Fruit fly (Drosophila melanogaster) whole organism, larva: ENCODE results near the gene Hydr2.
"Not testable (repeated sequence)": the region's sequence is repeated elsewhere in the genome, so short reads cannot be mapped to it uniquely, and the experiment has no call there.

Experiments used
- noc ChIP-seq: fragments of 200-800 bp; sonication (Bioruptor generic); optimal IDR thresholded peaks from 3 replicates; lab custom pipeline; 2019; ENCODE audit warnings: missing biosample characterization, mild to moderate bottlenecking, missing genetic modification characterization, moderate library complexity

Gene Hydr2

dm6 chr2L:3163490-3163889 is at the start of gene Hydr2:
Gene Hydr2 (plus strand): TSS chr2L:3163645.
- not testable (repeated sequence) for TF ChIP-seq noc

DNA sequence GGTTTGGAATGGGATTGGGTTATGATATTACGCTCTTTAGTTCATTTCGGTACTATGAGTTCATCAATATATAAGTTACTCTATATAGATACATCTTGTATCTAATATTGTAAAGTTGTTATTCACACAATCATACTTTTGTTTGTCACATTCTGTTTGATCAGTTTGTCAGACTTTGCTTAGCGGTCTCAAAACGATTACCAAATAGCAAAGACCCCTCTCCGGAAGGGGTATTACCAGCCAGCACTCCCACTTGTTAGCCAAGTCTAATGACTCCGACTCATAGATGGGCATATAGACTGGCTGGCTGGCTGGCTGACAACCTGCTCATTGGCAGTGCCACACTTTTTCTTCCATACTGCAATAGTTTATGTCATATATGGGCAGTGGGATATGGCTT is 49.3 kb upstream of the Hydr2 start:
- no peak for TF ChIP-seq noc

DNA sequence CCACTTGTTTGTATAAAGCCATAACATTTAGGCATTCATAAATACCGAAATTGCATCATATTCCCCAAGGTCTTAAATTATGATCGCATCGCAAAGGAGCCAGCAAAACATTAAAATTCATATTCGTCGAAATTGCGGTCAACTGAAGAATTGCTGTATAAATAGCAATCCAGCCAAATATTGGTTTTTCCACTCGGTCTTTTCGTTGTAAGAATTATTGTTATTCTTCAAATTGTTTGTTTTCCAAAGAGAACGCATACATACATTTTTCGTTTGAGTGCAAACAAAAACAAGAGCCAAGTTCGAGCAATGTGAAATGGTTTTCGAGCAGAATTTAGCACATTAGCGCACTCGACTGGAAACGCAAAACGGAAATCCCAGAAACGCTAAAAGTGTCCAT is 48.6 kb upstream of the Hydr2 start:
- TF ChIP-seq noc, result no peak

DNA sequence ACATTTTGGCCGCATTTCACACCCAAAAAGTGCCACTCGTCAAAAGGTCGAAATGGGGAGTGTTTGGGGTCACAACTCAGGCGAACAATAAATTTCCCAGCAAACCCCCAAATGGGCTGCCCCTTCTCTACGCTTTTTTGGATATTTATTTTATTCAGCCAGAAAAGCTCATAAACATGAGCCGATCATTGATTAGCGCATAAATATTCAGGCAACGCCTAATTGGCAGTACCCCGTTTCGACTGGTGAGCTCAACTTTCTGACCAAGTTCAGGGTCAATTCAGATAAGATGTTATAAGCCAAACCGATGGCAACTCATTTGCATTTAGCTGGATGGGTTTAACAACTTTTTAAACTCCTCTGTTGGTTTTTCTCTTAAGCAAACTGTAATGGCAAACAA is 43.8 kb upstream of the Hydr2 start:
- no peak for TF ChIP-seq noc

DNA sequence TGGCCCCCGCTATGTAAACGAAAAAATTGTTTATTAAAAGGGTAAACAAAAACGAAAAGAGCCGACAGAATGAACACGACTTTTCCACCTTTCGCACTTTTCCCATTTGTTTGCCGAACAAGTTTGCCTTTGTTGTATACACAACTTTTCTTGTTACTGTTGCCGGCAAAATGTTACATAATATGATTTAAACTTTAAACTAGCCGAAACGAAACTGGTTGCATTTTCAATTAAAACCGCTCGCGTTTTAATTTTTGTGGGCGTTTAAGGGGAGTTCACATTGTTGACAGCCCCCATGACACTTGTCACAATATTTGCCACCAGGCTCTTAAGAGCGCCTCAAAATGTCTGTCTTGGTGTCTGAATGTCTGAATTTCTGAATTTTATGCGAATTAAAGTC is 42.6 kb upstream of the Hydr2 start:
- TF ChIP-seq noc, result no peak

DNA sequence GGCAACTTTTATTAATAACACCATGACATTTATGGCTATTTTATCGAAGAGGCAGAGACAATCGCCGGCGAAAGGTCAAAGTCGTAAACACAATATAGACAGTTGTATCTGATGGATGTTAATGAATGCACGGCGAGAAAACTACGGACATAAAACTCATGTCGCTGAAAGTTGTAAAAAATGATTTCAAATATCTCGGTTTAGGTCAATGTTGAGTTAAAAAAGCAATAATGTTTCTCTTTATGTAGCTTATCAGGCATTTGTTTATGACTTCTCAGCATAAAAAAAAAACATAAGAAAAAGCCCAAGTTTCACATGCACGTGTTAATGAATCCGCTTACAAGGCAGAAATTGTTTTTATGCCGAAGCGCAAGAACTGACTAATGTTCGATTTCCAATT is 42.1 kb upstream of the Hydr2 start:
- no peak for TF ChIP-seq noc

DNA sequence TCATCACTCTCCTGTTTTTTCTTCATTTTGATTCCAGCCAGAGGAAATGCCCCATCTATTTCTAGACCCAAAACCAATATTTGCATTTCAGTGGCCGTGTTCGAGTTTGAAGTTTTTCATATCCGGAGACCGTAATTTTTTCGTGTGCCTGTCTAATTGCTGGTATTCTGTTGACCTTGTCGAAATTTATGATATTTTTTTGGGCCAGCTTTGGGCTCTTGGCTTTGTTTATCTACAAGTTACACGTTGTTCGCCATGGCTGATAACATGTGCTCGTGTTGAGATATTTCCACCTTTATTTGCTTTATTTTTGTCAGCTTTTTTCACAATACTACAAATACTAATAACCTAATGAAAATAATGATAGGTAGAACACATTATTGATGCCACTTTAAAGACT is 41.7 kb upstream of the Hydr2 start:
- no peak for TF ChIP-seq noc

DNA sequence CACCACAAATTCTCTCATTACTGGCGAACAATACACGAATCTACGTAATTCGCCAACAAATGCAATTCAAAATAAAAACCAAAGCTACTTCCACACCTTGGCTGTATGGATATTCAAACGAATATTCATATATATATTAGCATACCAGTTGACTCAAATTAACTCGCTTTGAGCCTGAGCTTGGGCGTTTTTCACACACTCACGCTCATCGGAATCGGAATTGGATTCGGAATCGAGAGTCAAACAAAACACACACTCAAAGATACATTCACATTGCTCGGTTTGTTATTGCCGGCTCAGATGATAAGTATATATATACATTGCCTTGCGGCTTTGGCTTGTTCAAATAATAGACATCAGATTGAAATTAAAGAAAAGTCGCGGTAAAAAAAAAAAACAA is 41.2 kb upstream of the Hydr2 start:
- TF ChIP-seq noc, result no peak

DNA sequence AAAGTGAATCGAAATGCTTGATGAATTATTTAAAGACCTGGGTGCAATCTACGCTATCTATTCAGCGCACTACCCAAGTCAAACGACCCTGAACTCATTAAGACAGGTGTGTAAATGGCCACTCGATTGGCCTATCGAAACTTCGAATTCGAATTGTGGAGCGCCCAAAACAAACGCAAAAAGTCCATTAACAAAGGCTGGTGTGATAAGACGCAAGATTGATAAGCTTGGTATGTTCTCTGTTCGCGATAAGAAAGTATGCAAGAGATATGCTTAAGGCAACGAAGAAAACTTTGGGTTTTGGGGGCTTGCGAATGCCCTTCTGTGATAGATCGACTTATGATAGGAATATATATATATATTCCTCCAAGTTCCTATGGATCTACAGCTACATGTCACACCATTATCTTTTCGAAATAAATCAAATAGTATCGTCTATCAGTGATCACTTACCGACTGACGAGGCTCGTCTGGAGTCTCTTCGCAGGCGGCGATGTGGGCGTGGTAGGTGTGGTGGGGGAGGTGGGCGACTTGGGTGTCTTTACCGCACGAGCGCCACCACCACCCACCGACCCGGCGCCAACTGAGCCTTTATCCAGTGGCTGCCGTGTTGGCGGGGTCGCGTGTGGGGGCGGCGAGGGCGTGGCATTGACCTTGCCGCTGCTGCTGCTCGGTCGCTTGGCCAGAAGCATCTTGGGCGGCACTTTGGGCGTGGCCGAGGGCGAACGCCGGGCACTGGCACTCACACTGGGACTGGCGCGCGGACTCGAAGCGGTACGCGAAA is 39.7 kb upstream of the Hydr2 start:
- TF ChIP-seq noc, result no peak

DNA sequence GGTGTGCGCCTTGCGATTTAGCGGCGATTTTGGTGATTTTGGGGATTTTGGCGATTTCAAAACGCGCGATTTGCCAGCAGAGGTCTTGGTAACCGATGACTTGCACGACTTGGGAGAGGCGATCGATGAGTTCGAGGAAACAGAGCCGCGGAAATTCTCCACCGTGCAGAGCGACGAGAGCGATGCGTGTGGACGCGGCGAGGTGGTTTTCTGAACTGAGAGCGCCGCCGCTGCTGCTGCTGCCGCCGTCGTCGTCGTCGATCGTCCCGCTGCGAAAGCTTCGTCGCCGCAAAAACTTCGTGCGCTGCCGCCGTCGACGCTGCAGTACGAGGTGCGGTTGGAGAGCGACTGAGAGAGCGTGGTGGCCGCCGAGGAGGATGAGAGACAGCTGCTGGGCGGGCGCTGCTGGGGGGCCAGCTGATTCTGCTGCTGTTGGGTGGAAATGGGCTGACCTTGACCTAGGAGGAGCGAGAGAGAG is 38.9 kb upstream of the Hydr2 start:
- TF ChIP-seq noc, result no peak

DNA sequence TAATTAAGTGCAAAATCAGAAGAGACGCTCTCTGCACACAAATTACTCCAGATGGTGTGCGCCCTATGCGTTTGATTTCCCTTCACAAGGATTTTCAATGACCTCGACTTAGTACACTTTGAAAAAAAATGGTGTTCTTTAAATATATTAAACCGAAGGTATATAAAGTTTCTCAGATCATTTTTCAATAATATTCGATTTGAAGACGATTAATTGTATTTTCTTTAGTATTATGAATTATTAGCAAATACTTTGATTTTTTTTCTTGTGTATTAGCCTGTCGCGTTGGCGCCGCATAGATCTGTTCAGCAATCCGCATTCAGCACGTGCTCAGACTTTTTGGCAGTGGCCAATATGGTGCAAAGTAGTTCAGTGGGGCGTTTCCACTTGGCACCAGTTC is 35.6 kb upstream of the Hydr2 start:
- TF ChIP-seq noc, result no peak

dm6 chr2L:3128335-3128734 is 35.1 kb upstream of the Hydr2 start, which contains the start of gene CG15403:
Gene CG15403 (plus strand): TSS chr2L:3128635.
- TF ChIP-seq noc, result no peak

DNA sequence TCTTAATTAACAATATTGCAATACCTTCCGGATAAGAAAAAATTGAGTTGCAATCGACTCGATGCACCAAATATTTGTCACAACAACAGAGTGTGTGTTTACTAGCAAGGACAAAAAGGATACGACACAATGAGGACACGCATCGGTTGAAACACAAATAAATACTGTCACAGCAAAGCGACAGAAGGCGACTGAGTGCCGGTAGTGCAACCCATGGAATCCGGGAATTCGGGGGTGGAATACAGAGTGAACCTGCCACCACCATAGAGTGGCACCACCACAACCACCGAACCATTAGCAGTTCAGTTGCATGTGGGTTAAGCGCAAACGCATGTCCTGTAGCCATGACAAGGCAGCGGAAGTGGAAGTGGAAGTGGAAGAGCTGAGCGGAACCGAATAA is 33.0 kb upstream of the Hydr2 start:
- no peak for TF ChIP-seq noc

DNA sequence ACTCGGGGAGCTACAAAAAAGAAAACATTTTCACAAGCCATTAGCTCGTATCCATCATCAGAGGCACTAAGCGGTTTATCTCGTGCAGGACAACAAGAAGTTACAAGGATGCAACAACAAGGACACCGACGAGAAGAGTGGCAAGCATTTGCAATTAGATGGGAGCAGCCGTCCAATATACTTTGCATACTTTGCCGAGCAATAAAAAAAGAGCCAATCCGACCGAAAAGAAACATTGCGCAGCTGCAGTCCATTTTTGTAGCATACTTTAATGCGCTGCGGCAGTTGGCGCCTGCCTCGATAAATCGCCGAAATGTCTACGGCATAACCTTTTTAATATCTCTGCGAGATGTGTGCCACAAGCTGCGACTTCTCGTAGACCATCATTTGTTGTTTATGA is 31.8 kb upstream of the Hydr2 start:
- TF ChIP-seq noc, result no peak

- no peak for TF ChIP-seq noc
Observed at dm6 chr2L:3143908-3144307, 19.5 kb upstream of the Hydr2 start.

dm6 chr2L:3144709-3145108 is 18.7 kb upstream of the Hydr2 start, which contains the start of gene toc:
Gene toc (minus strand): TSS chr2L:3144786.
- TF ChIP-seq noc, result no peak

DNA sequence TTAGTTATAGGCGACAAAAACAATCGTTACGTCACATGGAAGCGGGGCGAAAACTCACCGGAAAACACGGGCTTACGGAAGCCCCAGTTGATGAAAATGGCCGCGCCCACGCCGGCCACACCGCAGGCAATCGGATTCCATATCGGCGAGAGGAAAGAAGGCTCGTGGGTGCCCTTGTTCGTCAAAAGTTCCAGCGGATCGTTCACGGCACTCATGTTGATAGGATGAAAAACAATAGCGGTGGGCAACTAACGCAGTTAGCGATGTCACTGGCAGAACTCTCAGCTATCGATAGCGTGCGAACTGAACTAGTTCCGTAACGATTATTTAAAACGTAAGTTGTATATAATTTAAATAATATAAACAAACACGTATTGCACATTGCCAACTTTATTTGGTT is 18.0 kb upstream of the Hydr2 start, which contains the start of gene ND-B14.5B:
TSS of gene ND-B14.5B (minus strand) at position 379 of the 400 bp plus-strand sequence.
- TF ChIP-seq noc, result no peak

DNA sequence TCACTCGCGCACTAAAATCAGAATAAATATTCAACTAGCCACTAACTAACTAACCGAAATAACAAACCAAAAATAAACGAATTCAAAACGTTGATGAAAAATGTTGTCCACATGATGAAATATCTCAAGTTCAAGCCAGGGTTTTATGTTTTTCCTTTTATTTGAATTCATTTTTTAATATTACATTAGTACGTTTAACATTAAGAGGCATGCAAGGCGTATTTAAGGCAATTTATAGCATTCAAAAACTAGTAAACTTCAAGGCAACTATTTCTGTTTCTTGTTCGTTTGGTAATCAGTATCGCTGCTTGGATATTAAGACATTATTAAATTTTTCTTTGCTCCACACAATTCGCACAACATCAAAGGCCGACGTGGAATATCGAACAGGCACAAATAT is 17.5 kb upstream of the Hydr2 start:
- TF ChIP-seq noc, result no peak
